Fruit fly (Drosophila melanogaster): Measurements from ENCODE around the gene CG9312.
A peak's percentile ranks its signal among the peaks of the same experiment; 100 is the strongest.

Gene CG9312

DNA sequence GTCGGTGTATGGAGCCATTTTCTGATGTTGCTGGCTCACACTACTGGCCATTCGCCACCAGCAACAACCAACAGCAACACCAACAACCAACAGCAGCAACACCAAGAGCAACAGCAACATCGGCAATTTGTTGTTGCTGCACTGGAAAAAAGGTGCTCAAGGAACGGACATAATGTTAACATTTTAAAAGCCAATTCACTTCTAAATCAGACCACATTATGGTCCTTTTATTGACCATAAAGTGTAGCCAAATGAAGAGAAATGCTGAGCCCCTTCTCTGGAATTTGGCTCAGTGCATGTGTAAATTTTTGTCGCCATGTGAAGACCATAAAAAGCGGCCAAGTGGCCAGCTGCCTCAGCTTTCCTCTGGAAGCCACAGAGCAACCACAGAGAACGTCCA, 48.7 kb upstream of the CG9312 start (continued):
- TF ChIP-seq CG7786 (GFP tag; optimal IDR thresholded peaks at IDR 0.05), result no peak
- no peak for TF ChIP-seq BEAF-32 (GFP tag; optimal IDR thresholded peaks at IDR 0.05)
- peak; percentile 44 for TF ChIP-seq pb (GFP tag; optimal IDR thresholded peaks at IDR 0.05)
- no peak for TF ChIP-seq CG18476 (GFP tag; optimal IDR thresholded peaks at IDR 0.05)
- no peak for TF ChIP-seq NC2β (GFP tag; optimal IDR thresholded peaks at IDR 0.05)
- TF ChIP-seq wdn (GFP tag; IDR thresholded peaks at IDR 0.05), result no peak
- TF ChIP-seq Trl (optimal IDR thresholded peaks at IDR 0.05), result no peak
- TF ChIP-seq Trl (GFP tag; optimal IDR thresholded peaks at IDR 0.05), result peak; percentile 3
- no peak for TF ChIP-seq disco-r (GFP tag; optimal IDR thresholded peaks at IDR 0.05)
- TF ChIP-seq klu (GFP tag; IDR thresholded peaks at IDR 0.05), result no peak
- no peak for TF ChIP-seq Camta (GFP tag; optimal IDR thresholded peaks at IDR 0.05)
- no peak for TF ChIP-seq gsb-n (tag; optimal IDR thresholded peaks at IDR 0.05)
- no peak for TF ChIP-seq Dp (GFP tag; optimal IDR thresholded peaks at IDR 0.05)
- no peak for TF ChIP-seq gro (GFP tag; optimal IDR thresholded peaks at IDR 0.05)
- no peak for TF ChIP-seq Taf1 (GFP tag; IDR thresholded peaks at IDR 0.05)
- TF ChIP-seq aop (GFP tag; IDR thresholded peaks at IDR 0.05), result peak; percentile 21; the same call in 1 of the 2 replicates
- TF ChIP-seq CG13296 (GFP tag; optimal IDR thresholded peaks at IDR 0.05), result no peak
- TF ChIP-seq CG30020 (tag; optimal IDR thresholded peaks at IDR 0.05), result no peak
- peak; percentile 1 for TF ChIP-seq corto (GFP tag; optimal IDR thresholded peaks at IDR 0.05)
- no peak for TF ChIP-seq Atf-2 (GFP tag; optimal IDR thresholded peaks at IDR 0.05)
- no peak for TF ChIP-seq CG32532 (GFP tag; IDR thresholded peaks at IDR 0.05)
- TF ChIP-seq CG6683 (GFP tag; optimal IDR thresholded peaks at IDR 0.05), result no peak
- TF ChIP-seq jing (GFP tag; optimal IDR thresholded peaks at IDR 0.05), result no peak
- TF ChIP-seq CG11695 (GFP tag; IDR thresholded peaks at IDR 0.05), result no peak
- no peak for TF ChIP-seq CG2202 (tag; optimal IDR thresholded peaks at IDR 0.05)
- no peak for TF ChIP-seq D (optimal IDR thresholded peaks at IDR 0.05)
- no peak for TF ChIP-seq D (GFP tag; optimal IDR thresholded peaks at IDR 0.05)
- no peak for TF ChIP-seq zen (tag; optimal IDR thresholded peaks at IDR 0.05)
- TF ChIP-seq Hand (GFP tag; optimal IDR thresholded peaks at IDR 0.05), result no peak
- no peak for TF ChIP-seq CG5953 (GFP tag; IDR thresholded peaks at IDR 0.05)
- no peak for TF ChIP-seq CG18011 (GFP tag; optimal IDR thresholded peaks at IDR 0.05)
- no peak for TF ChIP-seq zf30C (GFP tag; optimal IDR thresholded peaks at IDR 0.05)
- TF ChIP-seq pita (GFP tag; optimal IDR thresholded peaks at IDR 0.05), result no peak
- no peak for TF ChIP-seq Adf1 (GFP tag; IDR thresholded peaks at IDR 0.05)
- no peak for TF ChIP-seq CG10654 (GFP tag; optimal IDR thresholded peaks at IDR 0.05)
- no peak for TF ChIP-seq D19B (GFP tag; optimal IDR thresholded peaks at IDR 0.05)
- 0 out of 2 replicates have a peak, but pooled peaks have one; percentile 29 for TF ChIP-seq CG7372 (GFP tag; IDR thresholded peaks at IDR 0.05)
- TF ChIP-seq CG12659 (GFP tag; optimal IDR thresholded peaks at IDR 0.05), result no peak
- TF ChIP-seq CkIIα-i1 (GFP tag; IDR thresholded peaks at IDR 0.05), result no peak
- no peak for TF ChIP-seq Dek (tag; optimal IDR thresholded peaks at IDR 0.05)
- TF ChIP-seq CG1024 (GFP tag; IDR thresholded peaks at IDR 0.05), result no peak
- TF ChIP-seq CG12744 (GFP tag; optimal IDR thresholded peaks at IDR 0.05), result no peak
- no peak for TF ChIP-seq Neu2 (GFP tag; optimal IDR thresholded peaks at IDR 0.05; ENCODE audit: borderline replicate concordance)
- no peak for TF ChIP-seq CG8281 (tag; optimal IDR thresholded peaks at IDR 0.05)
- TF ChIP-seq Asciz (GFP tag; optimal IDR thresholded peaks at IDR 0.05), result no peak
- TF ChIP-seq zfh1 (GFP tag; IDR thresholded peaks at IDR 0.05), result peak; percentile 18; the same call in 1 of the 3 replicates
- peak; percentile 27 for TF ChIP-seq CG7556 (GFP tag; optimal IDR thresholded peaks at IDR 0.05)
- no peak for TF ChIP-seq insv (GFP tag; optimal IDR thresholded peaks at IDR 0.05)
- no peak for TF ChIP-seq Stat92E (GFP tag; optimal IDR thresholded peaks at IDR 0.05)
- TF ChIP-seq ara (GFP tag; IDR thresholded peaks at IDR 0.05), result no peak
- no peak for TF ChIP-seq ems (GFP tag; optimal IDR thresholded peaks at IDR 0.05)
- TF ChIP-seq dysf (GFP tag; IDR thresholded peaks at IDR 0.05), result peak; percentile 44; the same call in 1 of the 3 replicates

Measured in whole organism, embryonic.